Worm (Caenorhabditis elegans) whole organism, early embryonic: ENCODE results near the gene nhr-8.

Experiments used
- B0310.2 ChIP-seq: sonication (generic microtip); optimal IDR thresholded peaks from 2 replicates; lab custom pipeline; 2016; ENCODE audit warnings: mild to moderate bottlenecking, missing genetic modification characterization, missing compliant biosample characterization
- F13C5.2 ChIP-seq: sonication (generic microtip); optimal IDR thresholded peaks from 2 replicates; lab custom pipeline; 2017; ENCODE audit warnings: mild to moderate bottlenecking, missing genetic modification characterization, inconsistent platforms, missing compliant biosample characterization
- aly-1 ChIP-seq: sonication (generic microtip); optimal IDR thresholded peaks from 2 replicates; lab custom pipeline; 2016; ENCODE audit warnings: missing genetic modification characterization, missing compliant biosample characterization
- ama-1 ChIP-seq: fragments of 150-350 bp; optimal IDR thresholded peaks from 2 replicates; lab custom pipeline; 2014
- ceh-13 ChIP-seq: fragments of 200-800 bp; sonication (Bioruptor generic); optimal IDR thresholded peaks from 2 replicates; lab custom pipeline; 2018; ENCODE audit warnings: mild to moderate bottlenecking, missing genetic modification characterization, missing compliant biosample characterization
- ets-7 ChIP-seq: sonication (generic microtip); optimal IDR thresholded peaks from 2 replicates; lab custom pipeline; 2016; ENCODE audit warnings: missing genotype, missing genetic modification characterization, missing compliant biosample characterization
- flt-1 ChIP-seq: fragments of 200-800 bp; sonication (Bioruptor generic); IDR thresholded peaks from 2 replicates; pipeline ENCODE4 v1.3.6; 2022; ENCODE audit warnings: missing genetic modification characterization, missing compliant biosample characterization
- hmg-4 ChIP-seq: fragments of 200-800 bp; sonication (Bioruptor generic); optimal IDR thresholded peaks from 2 replicates; lab custom pipeline; 2018; ENCODE audit warnings: mild to moderate bottlenecking, missing genetic modification characterization, missing compliant biosample characterization
- sea-1 ChIP-seq: fragments of 200-800 bp; sonication (Bioruptor generic); conservative IDR thresholded peaks from 2 replicates; pipeline ENCODE4 v1.3.6; 2022; ENCODE audit warnings: missing genetic modification characterization, missing compliant biosample characterization
- tbx-11 ChIP-seq: fragments of 200-800 bp; sonication (Bioruptor generic); IDR thresholded peaks from 2 replicates; pipeline ENCODE4 v1.3.6; 2022; ENCODE audit warnings: missing genetic modification characterization, missing compliant biosample characterization
- tbx-37 ChIP-seq: fragments of 200-800 bp; sonication (Bioruptor generic); conservative IDR thresholded peaks from 2 replicates; pipeline ENCODE4 v1.3.6; 2022; ENCODE audit warnings: missing genetic modification reagents, missing genetic modification characterization, missing compliant biosample characterization
- tra-4 ChIP-seq: sonication (generic microtip); optimal IDR thresholded peaks from 2 replicates; lab custom pipeline; 2017; ENCODE audit warnings: missing genetic modification characterization, missing compliant biosample characterization

DNA sequence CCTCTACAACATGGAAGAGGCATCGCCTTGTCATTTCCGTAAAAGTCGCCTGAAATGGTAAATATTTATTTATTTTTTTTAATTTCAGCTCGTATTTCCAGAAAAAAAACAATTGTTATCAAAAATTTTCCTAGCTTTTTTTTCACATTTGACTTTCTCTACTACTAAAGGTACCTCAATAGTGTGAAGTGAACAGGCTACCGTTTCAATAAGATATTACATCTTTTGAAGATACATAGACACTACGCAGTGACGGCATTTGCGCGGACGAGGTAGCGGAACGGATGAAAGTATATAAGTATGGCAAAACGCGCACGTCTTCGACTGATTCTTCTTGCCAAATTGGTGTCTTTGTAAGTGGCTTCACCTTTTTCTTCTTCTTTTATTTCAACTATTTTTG, 42.3 kb downstream of the nhr-8 start, which contains the start of gene col-14:
- no peak for TF ChIP-seq B0310.2 (tag; lab: Kevin White, UChicago)
- TF ChIP-seq ceh-13: no peak
- TF ChIP-seq flt-1 (GFP tag; lab: Robert Waterston, UW): no peak
- TF ChIP-seq hmg-4 (GFP tag; lab: Kevin White, UChicago): no peak
- no peak for TF ChIP-seq ama-1 (lab: Kevin White, UChicago)
- no peak for TF ChIP-seq tra-4 (tag; lab: Kevin White, UChicago)
- TF ChIP-seq sea-1: no peak
- no peak for TF ChIP-seq tbx-37 (GFP tag; lab: Robert Waterston, UW)
- no peak for TF ChIP-seq tbx-11
- no peak for TF ChIP-seq aly-1 (tag; lab: Kevin White, UChicago)
- no peak for TF ChIP-seq F13C5.2
- no peak for TF ChIP-seq ets-7 (tag; lab: Kevin White, UChicago)
